Worm (Caenorhabditis elegans): ENCODE data around the gene gyf-1.

ce11 chrII:6649026-6649425 lies 35.0 kb upstream of the gyf-1 start, which contains the start of gene oig-8:
- no peak for TF ChIP-seq blmp-1 (tag; optimal IDR thresholded peaks at IDR 0.05)
- TF ChIP-seq elt-2 (tag; optimal IDR thresholded peaks at IDR 0.05) = no peak

All from whole organism, L1 larva.